Worm (Caenorhabditis elegans) whole organism, young adult: ENCODE results near the gene ras-2.

Experiments used
- B0261.1 ChIP-seq: sonication (generic microtip); optimal IDR thresholded peaks from 2 replicates; lab custom pipeline; 2016; ENCODE audit warnings: mild to moderate bottlenecking, missing genetic modification characterization, moderate library complexity, missing compliant biosample characterization
- F23B12.7 ChIP-seq: sonication (generic microtip); optimal IDR thresholded peaks from 2 replicates; lab custom pipeline; 2017; ENCODE audit warnings: missing genetic modification characterization, mild to moderate bottlenecking, missing compliant biosample characterization, antibody characterized with exemption, moderate library complexity; ENCODE audit not compliant: insufficient read depth
- T07F8.4 ChIP-seq: sonication (generic microtip); optimal IDR thresholded peaks from 2 replicates; lab custom pipeline; 2016; ENCODE audit warnings: mild to moderate bottlenecking, missing genetic modification characterization, moderate library complexity, missing compliant biosample characterization
- ama-1 ChIP-seq, 3 experiments: fragments of 150-350 bp in 1 of 3; sonication (generic microtip) in 2 of 3; optimal IDR thresholded peaks; 2 replicates each; lab custom pipeline; 2014 to 2018; ENCODE audit warnings: missing biosample characterization in 2 of 3, missing genetic modification characterization in 2 of 3, missing genetic modification reagents in 2 of 3
- cebp-2 ChIP-seq: fragments of 200-800 bp; sonication (Bioruptor generic); IDR thresholded peaks from 2 replicates; pipeline ENCODE4 v1.3.6; 2022; ENCODE audit warnings: missing genetic modification characterization, missing compliant biosample characterization
- hrde-1 ChIP-seq: sonication (generic microtip); optimal IDR thresholded peaks from 2 replicates; lab custom pipeline; 2016; ENCODE audit warnings: missing genetic modification characterization, mild to moderate bottlenecking, missing compliant biosample characterization, moderate library complexity, missing genotype, missing genetic modification reagents, borderline replicate concordance
- nfya-1 ChIP-seq: sonication (generic microtip); optimal IDR thresholded peaks from 2 replicates; lab custom pipeline; 2017; ENCODE audit warnings: antibody characterized with exemption, missing compliant biosample characterization, missing genetic modification characterization, borderline replicate concordance; ENCODE audit not compliant: insufficient read depth
- rpc-1 ChIP-seq, 2 experiments: fragments of 150-350 bp in 1 of 2; sonication (generic microtip) in 1 of 2; optimal IDR thresholded peaks; 2 replicates each; lab custom pipeline; 2014 to 2018; ENCODE audit warnings: missing biosample characterization in 1 of 2, missing genetic modification characterization in 1 of 2, missing genetic modification reagents in 1 of 2, missing genotype in 1 of 2
- snpc-3.4 ChIP-seq: sonication (generic microtip); optimal IDR thresholded peaks from 2 replicates; lab custom pipeline; 2017; ENCODE audit warnings: missing genetic modification characterization, mild to moderate bottlenecking, missing compliant biosample characterization, antibody characterized with exemption, moderate library complexity, missing genotype, missing genetic modification reagents
- sptf-2 ChIP-seq: fragments of 200-800 bp; sonication (Bioruptor generic); optimal IDR thresholded peaks from 2 replicates; lab custom pipeline; 2018; ENCODE audit warnings: mild to moderate bottlenecking, missing genetic modification characterization, missing compliant biosample characterization
- ztf-22 ChIP-seq: fragments of 200-800 bp; sonication (Bioruptor generic); optimal IDR thresholded peaks from 2 replicates; lab custom pipeline; 2018; ENCODE audit warnings: mild to moderate bottlenecking, missing genetic modification characterization, moderate library complexity, missing compliant biosample characterization

- TF ChIP-seq hrde-1 (tag; lab: Kevin White, UChicago) = no peak
- no peak for TF ChIP-seq ama-1 (optimal IDR thresholded peaks at IDR 0.05; lab: Kevin White, UChicago)
- TF ChIP-seq ama-1 (GFP tag; optimal IDR thresholded peaks at IDR 0.05; lab: Kevin White, UChicago) = no peak
- no peak for TF ChIP-seq rpc-1 (optimal IDR thresholded peaks at IDR 0.05; lab: Kevin White, UChicago)
- no peak for TF ChIP-seq rpc-1 (tag; optimal IDR thresholded peaks at IDR 0.05; lab: Kevin White, UChicago)
- no peak for TF ChIP-seq B0261.1
- no peak for TF ChIP-seq snpc-3.4 (tag; lab: Kevin White, UChicago)
- no peak for TF ChIP-seq T07F8.4 (tag; lab: Kevin White, UChicago)
- TF ChIP-seq sptf-2 (GFP tag; lab: Kevin White, UChicago) = no peak
- TF ChIP-seq ztf-22 (GFP tag; lab: Kevin White, UChicago) = no peak
- no peak for TF ChIP-seq cebp-2 (GFP tag; lab: Robert Waterston, UW)
- TF ChIP-seq nfya-1 (tag; lab: Kevin White, UChicago) = no peak
- no peak for TF ChIP-seq F23B12.7 (tag; lab: Kevin White, UChicago)
Observed at ce11 chrIII:4778003-4778402, 38.1 kb upstream of the ras-2 start, which contains the start of gene B0393.7.
